Fruit fly (Drosophila melanogaster): ENCODE results near the gene CG31198.

DNA sequence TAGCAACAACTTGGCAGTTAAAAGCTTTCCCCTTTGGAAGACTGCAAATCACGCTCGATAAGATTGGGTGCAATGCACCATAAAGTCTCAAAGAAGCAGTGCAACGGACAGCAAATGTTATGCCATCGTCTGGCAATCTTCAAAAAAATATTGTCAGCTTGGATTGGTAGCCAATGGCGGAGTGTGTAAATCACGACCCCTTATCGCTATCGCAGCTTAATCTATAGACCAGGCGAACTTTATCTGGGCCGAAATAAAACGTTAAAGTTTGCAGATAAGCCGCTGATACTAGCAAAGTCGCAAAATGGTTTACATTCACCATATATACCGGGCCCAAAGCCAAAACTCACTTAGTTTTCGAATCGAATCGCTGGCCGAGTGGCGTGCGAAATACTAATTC lies at the start of gene CG31198:
- no peak for TF ChIP-seq Abd-B (GFP tag; optimal IDR thresholded peaks at IDR 0.05)
- no peak for TF ChIP-seq fru (GFP tag; optimal IDR thresholded peaks at IDR 0.05)
- no peak for TF ChIP-seq sage (GFP tag; optimal IDR thresholded peaks at IDR 0.05)
- TF ChIP-seq foxo (GFP tag; optimal IDR thresholded peaks at IDR 0.05): no peak
- TF ChIP-seq sv (GFP tag; optimal IDR thresholded peaks at IDR 0.05): no peak
- TF ChIP-seq Jra (GFP tag; optimal IDR thresholded peaks at IDR 0.05): no peak
- no peak for TF ChIP-seq Hr78 (GFP tag; optimal IDR thresholded peaks at IDR 0.05)
- TF ChIP-seq brk (GFP tag; optimal IDR thresholded peaks at IDR 0.05): no peak
- no peak for TF ChIP-seq Sp1 (GFP tag; optimal IDR thresholded peaks at IDR 0.05)
- no peak for TF ChIP-seq pan (optimal IDR thresholded peaks at IDR 0.05)
- TF ChIP-seq jim (GFP tag; optimal IDR thresholded peaks at IDR 0.05): no peak
- no peak for TF ChIP-seq psq (GFP tag; optimal IDR thresholded peaks at IDR 0.05)

Data from whole organism, wandering third instar larva.